Worm (Caenorhabditis elegans) whole organism, young adult: ENCODE measurements around the gene clec-3.

ENCODE experiments used
- ceh-40 ChIP-seq: fragments of 200-800 bp; sonication (Bioruptor generic); IDR thresholded peaks from 2 replicates; pipeline ENCODE4 v1.3.6; 2022; ENCODE audit warnings: missing genetic modification characterization, missing compliant biosample characterization
- ceh-79 ChIP-seq: sonication (generic microtip); optimal IDR thresholded peaks from 2 replicates; lab custom pipeline; 2017; ENCODE audit warnings: mild to moderate bottlenecking, missing genetic modification characterization, missing compliant biosample characterization
- lin-35 ChIP-seq, 3 experiments: fragments of 150-350 bp in 2 of 3; sonication (generic microtip) in 1 of 3; optimal IDR thresholded peaks; 2 replicates each; lab custom pipeline; 2014 to 2018; ENCODE audit warnings: missing biosample characterization in 3 of 3, missing genetic modification characterization in 3 of 3, missing genetic modification reagents in 3 of 3
- nfya-2 ChIP-seq: fragments of 200-800 bp; sonication (Bioruptor generic); IDR thresholded peaks from 2 replicates; pipeline ENCODE4 v1.3.6; 2022; ENCODE audit warnings: missing genetic modification reagents, missing genetic modification characterization, missing compliant biosample characterization
- pha-4 ChIP-seq: fragments of 150-350 bp; sonication (generic microtip); optimal IDR thresholded peaks from 2 replicates; lab custom pipeline; 2014; ENCODE audit warnings: missing biosample characterization, missing genetic modification reagents, missing genetic modification characterization
- sea-2 ChIP-seq: fragments of 200-800 bp; sonication (Bioruptor generic); IDR thresholded peaks from 2 replicates; pipeline ENCODE4 v1.3.6; 2022; ENCODE audit warnings: missing genetic modification characterization, missing compliant biosample characterization
- unc-62 ChIP-seq: fragments of 150-350 bp; optimal IDR thresholded peaks from 2 replicates; lab custom pipeline; 2014; ENCODE audit warnings: missing biosample characterization, missing genetic modification reagents, missing genetic modification characterization

DNA sequence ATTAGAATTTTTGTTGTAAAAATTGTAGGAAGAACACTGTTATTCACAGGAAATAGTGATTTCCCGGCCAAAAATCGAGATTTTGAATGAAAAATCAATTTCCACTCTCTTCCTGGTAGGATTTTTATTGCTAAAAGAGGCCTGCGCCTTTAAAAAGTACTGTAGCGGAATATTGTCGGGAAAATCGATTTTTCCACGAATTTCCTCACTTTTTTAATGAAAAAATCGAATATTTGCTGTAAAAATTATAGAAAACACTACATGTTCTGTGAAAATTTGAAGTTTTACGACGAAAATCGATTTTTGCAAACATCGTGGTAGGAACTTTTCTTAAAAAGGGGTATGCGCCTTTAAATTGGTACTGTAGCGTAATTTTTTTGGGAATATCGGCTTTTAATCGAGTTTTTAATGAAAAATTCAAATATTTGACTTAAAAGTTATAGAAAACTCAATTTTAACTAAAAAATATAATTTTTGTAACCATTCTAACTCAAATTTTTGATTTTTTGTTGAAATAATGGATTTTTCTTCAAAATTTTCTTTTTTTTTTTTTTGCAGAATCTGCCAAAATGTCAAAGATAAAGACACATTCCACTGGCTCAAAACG, 36.7 kb upstream of the clec-3 start, which contains the start of gene lin-8:
- TF ChIP-seq ceh-40 (GFP tag; lab: Robert Waterston, UW) = no peak
- no peak for TF ChIP-seq ceh-79
- TF ChIP-seq lin-35 (GFP tag; optimal IDR thresholded peaks at IDR 0.05; lab: Kevin White, UChicago) = no peak
- no peak for TF ChIP-seq unc-62 (GFP tag; lab: Kevin White, UChicago)
- TF ChIP-seq nfya-2 (GFP tag; lab: Robert Waterston, UW) = no peak
- no peak for TF ChIP-seq sea-2
- TF ChIP-seq pha-4 = no peak
